Fruit fly (Drosophila melanogaster): Measurements from ENCODE around the gene Amacr.

Amacr gene

dm6 chr2L:20778380-20778779 lies 26.2 kb upstream of the Amacr start:
- TF ChIP-seq Rel (GFP tag; optimal IDR thresholded peaks at IDR 0.05): no peak
- no peak for TF ChIP-seq Rel (tag; optimal IDR thresholded peaks at IDR 0.05)
- TF ChIP-seq Abd-B (GFP tag; optimal IDR thresholded peaks at IDR 0.05): no peak
- no peak for TF ChIP-seq fru (GFP tag; optimal IDR thresholded peaks at IDR 0.05)
- TF ChIP-seq CG9705 (GFP tag; optimal IDR thresholded peaks at IDR 0.05): no peak
- no peak for TF ChIP-seq HLH106 (tag; optimal IDR thresholded peaks at IDR 0.05)
- no peak for TF ChIP-seq pan (optimal IDR thresholded peaks at IDR 0.05)
- TF ChIP-seq OdsH (GFP tag; optimal IDR thresholded peaks at IDR 0.05): no peak
- no peak for TF ChIP-seq usp (GFP tag; optimal IDR thresholded peaks at IDR 0.05)
- TF ChIP-seq Jra (GFP tag; optimal IDR thresholded peaks at IDR 0.05): no peak
- no peak for TF ChIP-seq CrebA (GFP tag; optimal IDR thresholded peaks at IDR 0.05; ENCODE audit: borderline replicate concordance)
- no peak for TF ChIP-seq tai (GFP tag; optimal IDR thresholded peaks at IDR 0.05)

- TF ChIP-seq Sp1 (GFP tag; optimal IDR thresholded peaks at IDR 0.05) (no peak), Hr83 (GFP tag; optimal IDR thresholded peaks at IDR 0.05; ENCODE audit: poor library complexity, severe bottlenecking) (no peak), Abd-B (GFP tag; optimal IDR thresholded peaks at IDR 0.05) (no peak), Rel (GFP tag; optimal IDR thresholded peaks at IDR 0.05) (no peak), Rel (tag; optimal IDR thresholded peaks at IDR 0.05) (no peak), Hnf4 (GFP tag; optimal IDR thresholded peaks at IDR 0.05) (no peak), N (GFP tag; optimal IDR thresholded peaks at IDR 0.05) (no peak), dmrt93B (GFP tag; optimal IDR thresholded peaks at IDR 0.05) (no peak), foxo (GFP tag; optimal IDR thresholded peaks at IDR 0.05) (no peak), brk (GFP tag; optimal IDR thresholded peaks at IDR 0.05) (no peak), h (GFP tag; optimal IDR thresholded peaks at IDR 0.05) (no peak), sage (GFP tag; optimal IDR thresholded peaks at IDR 0.05) (no peak), jim (GFP tag; optimal IDR thresholded peaks at IDR 0.05) (no peak), tai (GFP tag; optimal IDR thresholded peaks at IDR 0.05) (no peak), fru (GFP tag; optimal IDR thresholded peaks at IDR 0.05) (no peak), ey (GFP tag; optimal IDR thresholded peaks at IDR 0.05) (no peak), Hr78 (GFP tag; optimal IDR thresholded peaks at IDR 0.05) (no peak), woc (GFP tag; optimal IDR thresholded peaks at IDR 0.05) (no peak), Vsx2 (GFP tag; optimal IDR thresholded peaks at IDR 0.05; ENCODE audit: partially characterized antibody) (no peak), Dfd (GFP tag; optimal IDR thresholded peaks at IDR 0.05) (no peak), CG32264 (GFP tag; optimal IDR thresholded peaks at IDR 0.05) (no peak)
Measured at dm6 chr2L:20776940-20777502, 24.9 kb upstream of the Amacr start.

dm6 chr2L:20775941-20776340 lies 23.8 kb upstream of the Amacr start:
- TF ChIP-seq pan (optimal IDR thresholded peaks at IDR 0.05) (peak; percentile 56), dl (GFP tag; optimal IDR thresholded peaks at IDR 0.05; ENCODE audit: insufficient read depth in 1 of 2, partially characterized antibody in 2 of 2) (no peak), OdsH (GFP tag; optimal IDR thresholded peaks at IDR 0.05) (no peak)

- TF ChIP-seq h (GFP tag; optimal IDR thresholded peaks at IDR 0.05) (no peak), sv (GFP tag; optimal IDR thresholded peaks at IDR 0.05) (no peak), rgr (GFP tag; optimal IDR thresholded peaks at IDR 0.05) (no peak), woc (GFP tag; optimal IDR thresholded peaks at IDR 0.05) (no peak), CrebA (GFP tag; optimal IDR thresholded peaks at IDR 0.05; ENCODE audit: borderline replicate concordance) (no peak), Jra (GFP tag; optimal IDR thresholded peaks at IDR 0.05) (no peak), dmrt93B (GFP tag; optimal IDR thresholded peaks at IDR 0.05) (no peak), CG9705 (GFP tag; optimal IDR thresholded peaks at IDR 0.05) (no peak), Myc (optimal IDR thresholded peaks at IDR 0.05) (no peak), Hnf4 (GFP tag; optimal IDR thresholded peaks at IDR 0.05) (no peak)
Measured at dm6 chr2L:20774464-20774863, 22.3 kb upstream of the Amacr start.

- no peak for TF ChIP-seq psq (GFP tag; optimal IDR thresholded peaks at IDR 0.05)
- peak in 1 of 2 experiments; percentile 50 for TF ChIP-seq dl (GFP tag; optimal IDR thresholded peaks at IDR 0.05; ENCODE audit: insufficient read depth in 1 of 2, partially characterized antibody in 2 of 2)
- peak; percentile 42 for TF ChIP-seq Sp1 (GFP tag; optimal IDR thresholded peaks at IDR 0.05)
- TF ChIP-seq Rel (GFP tag; optimal IDR thresholded peaks at IDR 0.05): no peak
- TF ChIP-seq Rel (tag; optimal IDR thresholded peaks at IDR 0.05): peak; percentile 95
- no peak for TF ChIP-seq CG32264 (GFP tag; optimal IDR thresholded peaks at IDR 0.05)
- TF ChIP-seq CrebA (GFP tag; optimal IDR thresholded peaks at IDR 0.05; ENCODE audit: borderline replicate concordance): peak; percentile 75
Measured at dm6 chr2L:20773453-20774054, 21.4 kb upstream of the Amacr start.

Data from whole organism, wandering third instar larva.